Worm (Caenorhabditis elegans) whole organism, L1 larva: ENCODE measurements around the gene C10C6.7.

ENCODE experiments used
- C16A3.4 ChIP-seq: fragments of 150-350 bp; optimal IDR thresholded peaks from 2 replicates; lab custom pipeline; 2014; ENCODE audit warnings: missing biosample characterization, missing genetic modification characterization
- C34B4.2 ChIP-seq: sonication (generic microtip); optimal IDR thresholded peaks from 2 replicates; lab custom pipeline; 2017; ENCODE audit warnings: mild to moderate bottlenecking, missing genetic modification characterization, missing compliant biosample characterization
- F16B12.6 ChIP-seq: fragments of 150-350 bp; optimal IDR thresholded peaks from 2 replicates; lab custom pipeline; 2014; ENCODE audit warnings: missing biosample characterization, missing genetic modification characterization
- Y116A8C.19 ChIP-seq: sonication (generic microtip); optimal IDR thresholded peaks from 2 replicates; lab custom pipeline; 2016; ENCODE audit warnings: missing compliant biosample characterization, missing genetic modification characterization, borderline replicate concordance
- aly-2 ChIP-seq: fragments of 150-350 bp; optimal IDR thresholded peaks from 2 replicates; lab custom pipeline; 2014; ENCODE audit warnings: missing biosample characterization, missing genetic modification characterization
- blmp-1 ChIP-seq: fragments of 150-350 bp; optimal IDR thresholded peaks from 2 replicates; lab custom pipeline; 2014; ENCODE audit warnings: missing biosample characterization, missing genetic modification characterization
- ceh-63 ChIP-seq: fragments of 200-800 bp; sonication (Bioruptor generic); optimal IDR thresholded peaks from 2 replicates; lab custom pipeline; 2018; ENCODE audit warnings: mild to moderate bottlenecking, missing genetic modification characterization, missing compliant biosample characterization
- ceh-8 ChIP-seq: fragments of 200-800 bp; sonication (Bioruptor generic); optimal IDR thresholded peaks from 2 replicates; lab custom pipeline; 2018; ENCODE audit warnings: mild to moderate bottlenecking, missing genetic modification characterization, moderate library complexity, missing compliant biosample characterization
- ceh-82 ChIP-seq, 3 experiments: fragments of 150-350 bp in 1 of 3; sonication (generic microtip) in 2 of 3; optimal IDR thresholded peaks; 2 replicates each; lab custom pipeline; 2014 to 2017; ENCODE audit warnings: missing biosample characterization in 3 of 3, missing genetic modification characterization in 3 of 3
- ces-1 ChIP-seq: fragments of 150-350 bp; optimal IDR thresholded peaks from 2 replicates; lab custom pipeline; 2014; ENCODE audit warnings: missing biosample characterization, missing genetic modification reagents, missing genetic modification characterization
- dsc-1 ChIP-seq: sonication (generic microtip); optimal IDR thresholded peaks from 2 replicates; lab custom pipeline; 2016; ENCODE audit warnings: mild to moderate bottlenecking, missing genetic modification characterization, missing compliant biosample characterization
- efl-3 ChIP-seq: fragments of 200-800 bp; sonication (Bioruptor generic); optimal IDR thresholded peaks from 2 replicates; lab custom pipeline; 2018; ENCODE audit warnings: mild to moderate bottlenecking, missing genetic modification characterization, missing compliant biosample characterization
- egl-27 ChIP-seq, 2 experiments: fragments of 150-350 bp in 1 of 2; sonication (generic microtip); optimal IDR thresholded peaks; 3 replicates each; lab custom pipeline; 2017 to 2018; ENCODE audit warnings: missing biosample characterization in 2 of 2, missing genetic modification characterization in 2 of 2, missing genetic modification reagents in 2 of 2
- elt-2 ChIP-seq: sonication (generic microtip); optimal IDR thresholded peaks from 2 replicates; lab custom pipeline; 2016; ENCODE audit warnings: missing genetic modification characterization, mild to moderate bottlenecking, inconsistent platforms, missing compliant biosample characterization, missing genetic modification reagents
- elt-3 ChIP-seq, 6 experiments: fragments of 150-350 bp in 1 of 6; sonication (generic microtip); optimal IDR thresholded peaks; 2 replicates each; lab custom pipeline; 2017 to 2018; ENCODE audit warnings: missing biosample characterization in 6 of 6, missing genetic modification characterization in 6 of 6, inconsistent platforms in 1 of 6
- fkh-10 ChIP-seq: sonication (generic microtip); optimal IDR thresholded peaks from 2 replicates; lab custom pipeline; 2017; ENCODE audit warnings: missing biosample characterization, missing genetic modification reagents, missing genetic modification characterization
- grh-1 ChIP-seq: fragments of 200-800 bp; sonication (Bioruptor generic); IDR thresholded peaks from 2 replicates; pipeline ENCODE4 v1.3.6; 2022; ENCODE audit warnings: missing genetic modification reagents, missing genetic modification characterization, missing compliant biosample characterization
- hlh-4 ChIP-seq: sonication (generic microtip); optimal IDR thresholded peaks from 2 replicates; lab custom pipeline; 2016; ENCODE audit warnings: mild to moderate bottlenecking, missing genetic modification characterization, missing compliant biosample characterization
- isw-1 ChIP-seq: fragments of 200-800 bp; sonication (Bioruptor generic); IDR thresholded peaks from 2 replicates; pipeline ENCODE4 v1.3.6; 2022; ENCODE audit warnings: missing genetic modification characterization, missing compliant biosample characterization
- lin-14 ChIP-seq: fragments of 200-800 bp; sonication (Bioruptor generic); optimal IDR thresholded peaks from 2 replicates; lab custom pipeline; 2018; ENCODE audit warnings: mild to moderate bottlenecking, missing genetic modification characterization, moderate library complexity, missing compliant biosample characterization
- lin-15B ChIP-seq: fragments of 150-350 bp; sonication (generic microtip); optimal IDR thresholded peaks from 3 replicates; lab custom pipeline; 2014; ENCODE audit warnings: missing biosample characterization, missing genetic modification characterization
- lin-35 ChIP-seq, 2 experiments: fragments of 150-350 bp; optimal IDR thresholded peaks; 2 replicates each; lab custom pipeline; 2014; ENCODE audit warnings: missing biosample characterization in 2 of 2, missing genetic modification characterization in 2 of 2, missing genetic modification reagents in 2 of 2
- lin-39 ChIP-seq: fragments of 150-350 bp; optimal IDR thresholded peaks from 2 replicates; lab custom pipeline; 2014; ENCODE audit warnings: missing biosample characterization, missing genetic modification reagents, missing genetic modification characterization
- lir-3 ChIP-seq: sonication (generic microtip); optimal IDR thresholded peaks from 2 replicates; lab custom pipeline; 2016; ENCODE audit warnings: mild to moderate bottlenecking, missing genetic modification characterization, moderate library complexity, missing compliant biosample characterization; ENCODE audit not compliant: poor library complexity
- lsy-2 ChIP-seq, 2 experiments: fragments of 150-350 bp; optimal IDR thresholded peaks; 2 replicates each; lab custom pipeline; 2014; ENCODE audit warnings: missing biosample characterization in 2 of 2, missing genetic modification characterization in 2 of 2
- mef-2 ChIP-seq: fragments of 150-350 bp; optimal IDR thresholded peaks from 2 replicates; lab custom pipeline; 2014; ENCODE audit warnings: missing biosample characterization, missing genetic modification characterization
- mep-1 ChIP-seq: fragments of 150-350 bp; optimal IDR thresholded peaks from 2 replicates; lab custom pipeline; 2014; ENCODE audit warnings: missing biosample characterization, missing genetic modification characterization
- nhr-11 ChIP-seq: fragments of 150-350 bp; optimal IDR thresholded peaks from 2 replicates; lab custom pipeline; 2014; ENCODE audit warnings: missing biosample characterization, missing genetic modification characterization
- nhr-12 ChIP-seq: sonication (generic microtip); optimal IDR thresholded peaks from 2 replicates; lab custom pipeline; 2017; ENCODE audit warnings: missing biosample characterization, missing genetic modification characterization
- nhr-20 ChIP-seq: sonication (generic microtip); optimal IDR thresholded peaks from 2 replicates; lab custom pipeline; 2016; ENCODE audit warnings: mild to moderate bottlenecking, missing genetic modification characterization, missing compliant biosample characterization
- nhr-28 ChIP-seq: fragments of 150-350 bp; optimal IDR thresholded peaks from 2 replicates; lab custom pipeline; 2014; ENCODE audit warnings: missing biosample characterization, missing genetic modification characterization
- nhr-71 ChIP-seq: sonication (generic microtip); optimal IDR thresholded peaks from 2 replicates; lab custom pipeline; 2016; ENCODE audit warnings: mild to moderate bottlenecking, missing genetic modification characterization, moderate library complexity, missing compliant biosample characterization
- nhr-76 ChIP-seq: sonication (generic microtip); optimal IDR thresholded peaks from 2 replicates; lab custom pipeline; 2017; ENCODE audit warnings: missing biosample characterization, missing genetic modification characterization
- nhr-77 ChIP-seq: fragments of 150-350 bp; optimal IDR thresholded peaks from 2 replicates; lab custom pipeline; 2014; ENCODE audit warnings: missing biosample characterization, missing genetic modification characterization
- nhr-84 ChIP-seq: sonication (generic microtip); optimal IDR thresholded peaks from 2 replicates; lab custom pipeline; 2017; ENCODE audit warnings: missing biosample characterization, missing genetic modification characterization
- nhr-90 ChIP-seq: sonication (generic microtip); optimal IDR thresholded peaks from 2 replicates; lab custom pipeline; 2016; ENCODE audit warnings: mild to moderate bottlenecking, missing genetic modification characterization, missing compliant biosample characterization; ENCODE audit not compliant: poor library complexity
- pag-3 ChIP-seq: sonication (generic microtip); optimal IDR thresholded peaks from 2 replicates; lab custom pipeline; 2017; ENCODE audit warnings: missing genetic modification characterization, mild to moderate bottlenecking, missing compliant biosample characterization, antibody characterized with exemption, borderline replicate concordance; ENCODE audit not compliant: insufficient read depth
- pax-3 ChIP-seq: fragments of 200-800 bp; sonication (Bioruptor generic); optimal IDR thresholded peaks from 2 replicates; lab custom pipeline; 2018; ENCODE audit warnings: mild to moderate bottlenecking, missing genetic modification characterization, moderate library complexity, missing compliant biosample characterization
- snpc-4 ChIP-seq: fragments of 150-350 bp; optimal IDR thresholded peaks from 2 replicates; lab custom pipeline; 2014; ENCODE audit warnings: missing biosample characterization, missing genetic modification characterization
- snu-23 ChIP-seq: sonication (generic microtip); optimal IDR thresholded peaks from 2 replicates; lab custom pipeline; 2016; ENCODE audit warnings: missing genetic modification characterization, missing compliant biosample characterization
- sup-37 ChIP-seq: fragments of 200-800 bp; sonication (Bioruptor generic); optimal IDR thresholded peaks from 2 replicates; lab custom pipeline; 2018; ENCODE audit warnings: mild to moderate bottlenecking, missing genetic modification characterization, missing compliant biosample characterization
- swsn-7 ChIP-seq: sonication (generic microtip); optimal IDR thresholded peaks from 2 replicates; lab custom pipeline; 2016; ENCODE audit warnings: missing genetic modification characterization, missing compliant biosample characterization
- tbx-2 ChIP-seq: sonication (generic microtip); optimal IDR thresholded peaks from 2 replicates; lab custom pipeline; 2016; ENCODE audit warnings: missing genetic modification characterization, missing compliant biosample characterization
- unc-130 ChIP-seq: fragments of 150-350 bp; optimal IDR thresholded peaks from 2 replicates; lab custom pipeline; 2017; ENCODE audit warnings: missing biosample characterization, missing genetic modification characterization, inconsistent platforms
- unc-30 ChIP-seq: sonication (generic microtip); optimal IDR thresholded peaks from 2 replicates; lab custom pipeline; 2017; ENCODE audit warnings: missing biosample characterization, missing genetic modification characterization
- unc-98 ChIP-seq: fragments of 200-800 bp; sonication (Bioruptor generic); IDR thresholded peaks from 2 replicates; pipeline ENCODE4 v1.3.6; 2022; ENCODE audit warnings: missing genetic modification characterization, missing compliant biosample characterization
- xbp-1 ChIP-seq: sonication (generic microtip); optimal IDR thresholded peaks from 2 replicates; lab custom pipeline; 2016; ENCODE audit warnings: missing genetic modification characterization, missing compliant biosample characterization
- zag-1 ChIP-seq: fragments of 150-350 bp; optimal IDR thresholded peaks from 2 replicates; lab custom pipeline; 2014; ENCODE audit warnings: missing biosample characterization, missing genetic modification characterization
- zip-4 ChIP-seq: fragments of 200-800 bp; sonication (Bioruptor generic); optimal IDR thresholded peaks from 2 replicates; lab custom pipeline; 2018; ENCODE audit warnings: mild to moderate bottlenecking, missing genetic modification characterization, moderate library complexity, missing compliant biosample characterization
- ztf-11 ChIP-seq, 2 experiments: sonication (generic microtip); optimal IDR thresholded peaks; 2 replicates each; lab custom pipeline; 2016 to 2017; ENCODE audit warnings: missing genetic modification characterization in 2 of 2, missing biosample characterization in 1 of 2, missing compliant biosample characterization in 1 of 2

C10C6.7 gene

DNA sequence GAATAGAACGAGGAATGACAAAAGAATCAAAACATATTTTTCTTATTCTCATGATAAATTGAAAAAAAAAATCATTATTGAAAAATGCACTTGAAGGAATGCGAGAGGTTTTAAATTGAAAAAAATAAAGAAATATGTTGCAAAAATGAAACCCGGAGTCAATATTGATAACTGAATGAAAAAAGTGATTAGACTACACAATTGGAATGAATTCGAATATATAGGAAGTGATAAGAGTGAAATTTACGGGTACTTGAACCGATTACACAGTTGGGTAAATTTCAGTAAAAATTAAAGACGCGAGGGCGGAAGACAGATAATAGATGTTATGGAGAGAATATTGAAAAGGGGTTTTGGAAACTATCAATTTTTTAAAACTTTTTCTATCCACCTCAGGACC is 21.8 kb upstream of the C10C6.7 start:
- TF ChIP-seq elt-2 (tag; lab: Kevin White, UChicago) = peak; percentile 68
- no peak for TF ChIP-seq swsn-7

DNA sequence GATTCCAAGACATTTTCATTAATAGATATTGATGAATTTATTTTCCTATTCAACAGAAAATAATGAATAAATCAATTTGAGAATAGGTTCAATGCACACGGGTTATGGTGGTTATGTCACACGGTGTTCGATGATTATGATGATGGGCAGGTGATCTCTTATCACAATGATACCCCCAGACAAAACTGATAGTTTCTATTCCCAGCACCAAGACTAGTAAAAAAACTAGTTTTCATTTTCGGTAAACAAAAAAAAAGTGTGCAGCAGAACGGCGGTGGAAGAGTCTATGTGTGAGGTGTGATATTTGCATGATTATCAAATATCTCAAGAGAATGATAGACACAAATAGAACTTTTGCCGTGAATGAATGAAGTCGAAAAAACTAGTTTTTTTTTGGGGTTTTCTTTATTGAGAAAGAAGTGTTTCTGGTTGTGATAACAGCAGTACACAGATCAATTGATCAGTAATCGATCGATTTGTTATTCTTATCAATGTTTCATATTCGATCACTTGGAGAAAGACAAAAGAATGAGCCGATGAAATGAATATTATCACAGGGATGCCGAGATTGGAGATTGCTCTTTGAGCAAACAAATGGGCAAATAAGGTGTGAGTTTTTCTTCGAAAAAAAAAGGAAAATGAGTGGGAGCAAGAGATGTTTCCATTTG is 20.7 kb upstream of the C10C6.7 start:
- no peak for TF ChIP-seq ceh-82 (tag; optimal IDR thresholded peaks at IDR 0.05; lab: Kevin White, UChicago)
- peak; percentile 41 for TF ChIP-seq nhr-20
- no peak for TF ChIP-seq egl-27 (tag; optimal IDR thresholded peaks at IDR 0.05; lab: Kevin White, UChicago)
- no peak for TF ChIP-seq unc-98
- no peak for TF ChIP-seq lir-3 (tag; lab: Kevin White, UChicago)
- no peak for TF ChIP-seq nhr-12 (tag; lab: Kevin White, UChicago)
- TF ChIP-seq zag-1 (tag; lab: Kevin White, UChicago) = no peak
- no peak for TF ChIP-seq mep-1
- no peak for TF ChIP-seq nhr-77
- TF ChIP-seq ceh-63 (GFP tag; lab: Kevin White, UChicago) = no peak
- TF ChIP-seq grh-1 (GFP tag; lab: Robert Waterston, UW) = peak; percentile 44; the same call in 1 of the 2 replicates
- TF ChIP-seq xbp-1 (tag; lab: Kevin White, UChicago) = no peak
- TF ChIP-seq lsy-2 (tag; optimal IDR thresholded peaks at IDR 0.05; lab: Kevin White, UChicago) = no peak
- TF ChIP-seq hlh-4 (tag; lab: Kevin White, UChicago) = no peak
- no peak for TF ChIP-seq pag-3
- TF ChIP-seq nhr-11 (tag; lab: Kevin White, UChicago) = no peak
- TF ChIP-seq dsc-1 (tag; lab: Kevin White, UChicago) = no peak
- TF ChIP-seq aly-2 (tag; lab: Kevin White, UChicago) = no peak
- TF ChIP-seq swsn-7 = no peak
- TF ChIP-seq tbx-2 (tag; lab: Kevin White, UChicago) = no peak
- no peak for TF ChIP-seq blmp-1 (tag; lab: Kevin White, UChicago)
- TF ChIP-seq sup-37 = no peak
- no peak for TF ChIP-seq Y116A8C.19 (tag; lab: Kevin White, UChicago)
- no peak for TF ChIP-seq lin-39 (tag; lab: Kevin White, UChicago)
- TF ChIP-seq ceh-8 (GFP tag; lab: Kevin White, UChicago) = no peak
- no peak for TF ChIP-seq ztf-11 (tag; optimal IDR thresholded peaks at IDR 0.05; lab: Kevin White, UChicago)
- peak; percentile 42 for TF ChIP-seq nhr-71
- no peak for TF ChIP-seq nhr-28
- TF ChIP-seq isw-1 (GFP tag; lab: Robert Waterston, UW) = no peak
- TF ChIP-seq zip-4 (GFP tag; lab: Kevin White, UChicago) = no peak
- no peak for TF ChIP-seq snpc-4 (tag; lab: Kevin White, UChicago)
- TF ChIP-seq elt-2 (tag; lab: Kevin White, UChicago) = peak; percentile 65
- TF ChIP-seq mef-2 (tag; lab: Kevin White, UChicago) = no peak
- peak; percentile 30 for TF ChIP-seq snu-23
- TF ChIP-seq pax-3 (tag; lab: Kevin White, UChicago) = no peak
- no peak for TF ChIP-seq lin-15B (tag; lab: Kevin White, UChicago)
- no peak for TF ChIP-seq nhr-90 (tag; lab: Kevin White, UChicago)
- TF ChIP-seq elt-3 (tag; optimal IDR thresholded peaks at IDR 0.05; lab: Kevin White, UChicago) = peak in 1 of 6 experiments; percentile 50
- no peak for TF ChIP-seq nhr-76
- TF ChIP-seq C34B4.2 (tag; lab: Kevin White, UChicago) = no peak
- TF ChIP-seq fkh-10 (GFP tag; lab: Kevin White, UChicago) = no peak
- no peak for TF ChIP-seq unc-30
- TF ChIP-seq nhr-84 (tag; lab: Kevin White, UChicago) = no peak
- TF ChIP-seq lin-35 (GFP tag; optimal IDR thresholded peaks at IDR 0.05; lab: Kevin White, UChicago) = peak in 1 of 2 experiments; percentile 48
- no peak for TF ChIP-seq F16B12.6
- no peak for TF ChIP-seq unc-130 (tag; lab: Kevin White, UChicago)
- TF ChIP-seq C16A3.4 = no peak
- no peak for TF ChIP-seq ces-1 (GFP tag; lab: Kevin White, UChicago)
- peak; percentile 29 for TF ChIP-seq lin-14 (GFP tag; lab: Kevin White, UChicago)
- no peak for TF ChIP-seq efl-3 (GFP tag; lab: Kevin White, UChicago)
